Fruit fly (Drosophila melanogaster) whole organism, embryonic: Measurements from ENCODE around the gene CG13924.

ENCODE experiments used
- CG10147 ChIP-seq: fragments of 200-800 bp; sonication (Bioruptor generic); optimal IDR thresholded peaks from 2 replicates; lab custom pipeline; 2019; ENCODE audit warnings: missing biosample characterization, mild to moderate bottlenecking, missing genetic modification characterization, moderate library complexity
- CG10321 ChIP-seq: fragments of 200-800 bp; sonication (Bioruptor generic); IDR thresholded peaks from 2 replicates; pipeline ENCODE4 v1.3.6; 2022; ENCODE audit warnings: missing biosample characterization, missing genetic modification characterization
- CG11456 ChIP-seq: fragments of 200-800 bp; sonication (Bioruptor generic); IDR thresholded peaks from 3 replicates; pipeline ENCODE4 v1.3.6; 2022; ENCODE audit warnings: missing biosample characterization, missing genetic modification characterization
- CG12942 ChIP-seq: fragments of 200-800 bp; sonication (Bioruptor generic); optimal IDR thresholded peaks from 3 replicates; lab custom pipeline; 2016; ENCODE audit warnings: missing biosample characterization, missing genetic modification characterization
- CG13123 ChIP-seq: fragments of 200-800 bp; sonication (Bioruptor generic); optimal IDR thresholded peaks from 2 replicates; lab custom pipeline; 2016; ENCODE audit warnings: missing biosample characterization, missing genetic modification characterization
- CG13624 ChIP-seq: fragments of 200-800 bp; sonication (Bioruptor generic); optimal IDR thresholded peaks from 2 replicates; lab custom pipeline; 2016; ENCODE audit warnings: missing biosample characterization, missing genetic modification characterization
- CG13894 ChIP-seq: fragments of 200-800 bp; sonication (Bioruptor generic); optimal IDR thresholded peaks from 3 replicates; lab custom pipeline; 2018; ENCODE audit warnings: missing biosample characterization, mild to moderate bottlenecking, missing genetic modification characterization, moderate library complexity
- CG15479 ChIP-seq: fragments of 200-800 bp; sonication (Bioruptor generic); optimal IDR thresholded peaks from 3 replicates; lab custom pipeline; 2019; ENCODE audit warnings: missing biosample characterization, mild to moderate bottlenecking, missing genetic modification characterization, moderate library complexity
- CG1647 ChIP-seq: fragments of 200-800 bp; sonication (Bioruptor generic); optimal IDR thresholded peaks from 3 replicates; lab custom pipeline; 2016; ENCODE audit warnings: missing biosample characterization, missing genetic modification characterization
- CG17186 ChIP-seq: fragments of 200-800 bp; sonication (Bioruptor generic); optimal IDR thresholded peaks from 3 replicates; lab custom pipeline; 2017; ENCODE audit warnings: missing biosample characterization, missing genetic modification reagents, missing genetic modification characterization
- CG17612 ChIP-seq: fragments of 200-800 bp; sonication (Bioruptor generic); IDR thresholded peaks from 2 replicates; pipeline ENCODE4 v1.3.6; 2022; ENCODE audit warnings: missing biosample characterization, missing genetic modification characterization
- CG1832 ChIP-seq: fragments of 200-800 bp; sonication (Bioruptor generic); optimal IDR thresholded peaks from 2 replicates; lab custom pipeline; 2017; ENCODE audit warnings: missing biosample characterization, mild to moderate bottlenecking, missing genetic modification characterization, inconsistent platforms
- CG2202 ChIP-seq: fragments of 200-800 bp; sonication (Bioruptor generic); optimal IDR thresholded peaks from 2 replicates; lab custom pipeline; 2018; ENCODE audit warnings: missing biosample characterization, mild to moderate bottlenecking, missing genetic modification characterization
- CG34376 ChIP-seq: fragments of 200-800 bp; sonication (Bioruptor generic); optimal IDR thresholded peaks from 2 replicates; lab custom pipeline; 2018; ENCODE audit warnings: missing biosample characterization, mild to moderate bottlenecking, missing genetic modification characterization
- CG7556 ChIP-seq: fragments of 200-800 bp; sonication (Bioruptor generic); optimal IDR thresholded peaks from 2 replicates; lab custom pipeline; 2017; ENCODE audit warnings: missing biosample characterization, mild to moderate bottlenecking, missing genetic modification characterization
- CG7786 ChIP-seq: fragments of 200-800 bp; sonication (Bioruptor generic); optimal IDR thresholded peaks from 2 replicates; lab custom pipeline; 2016; ENCODE audit warnings: missing biosample characterization, missing genetic modification characterization
- CG8359 ChIP-seq: fragments of 200-800 bp; sonication (Bioruptor generic); optimal IDR thresholded peaks from 2 replicates; lab custom pipeline; 2017; ENCODE audit warnings: missing biosample characterization, mild to moderate bottlenecking, missing genetic modification characterization, borderline replicate concordance
- CG8765 ChIP-seq: fragments of 200-800 bp; sonication (Bioruptor generic); IDR thresholded peaks from 2 replicates; pipeline ENCODE4 v1.3.6; 2022; ENCODE audit warnings: missing biosample characterization, missing genetic modification characterization
- CG9727 ChIP-seq: fragments of 200-800 bp; sonication (Bioruptor generic); optimal IDR thresholded peaks from 3 replicates; lab custom pipeline; 2017; ENCODE audit warnings: missing biosample characterization, mild to moderate bottlenecking, missing genetic modification characterization
- Camta ChIP-seq: fragments of 200-800 bp; sonication (Bioruptor generic); optimal IDR thresholded peaks from 2 replicates; lab custom pipeline; 2016; ENCODE audit warnings: missing biosample characterization, missing genetic modification characterization
- D ChIP-seq, 2 experiments: fragments of 200-800 bp in 1 of 2; fragments of >200 bp in 1 of 2; sonication (Bioruptor generic) in 1 of 2; optimal IDR thresholded peaks; 2 replicates in 1 of 2; 3 replicates in 1 of 2; lab custom pipeline; 2017; ENCODE audit warnings: mild to moderate bottlenecking in 1 of 2, missing biosample characterization in 1 of 2, missing genetic modification characterization in 1 of 2, missing genetic modification reagents in 1 of 2
- Doc3 ChIP-seq: fragments of 200-800 bp; sonication (Bioruptor generic); IDR thresholded peaks from 3 replicates; pipeline ENCODE4 v1.3.6; 2022; ENCODE audit warnings: missing biosample characterization, missing genetic modification characterization; ENCODE audit not compliant: partially characterized antibody
- Drgx ChIP-seq: fragments of 200-800 bp; sonication (Bioruptor generic); IDR thresholded peaks from 2 replicates; pipeline ENCODE4 v1.3.6; 2022; ENCODE audit warnings: missing biosample characterization, missing genetic modification characterization
- HLH3B ChIP-seq: fragments of 200-800 bp; sonication (Bioruptor generic); IDR thresholded peaks from 2 replicates; pipeline ENCODE4 v1.3.6; 2022; ENCODE audit warnings: missing biosample characterization, missing genetic modification characterization
- MTF-1 ChIP-seq: fragments of 200-800 bp; sonication (Bioruptor generic); optimal IDR thresholded peaks from 2 replicates; lab custom pipeline; 2018; ENCODE audit warnings: missing biosample characterization, mild to moderate bottlenecking, missing genetic modification characterization, borderline replicate concordance
- Mes4 ChIP-seq: fragments of 200-800 bp; sonication (Bioruptor generic); optimal IDR thresholded peaks from 2 replicates; lab custom pipeline; 2016; ENCODE audit warnings: missing biosample characterization, missing genetic modification characterization
- Nf-YB ChIP-seq: fragments of 200-800 bp; sonication (Bioruptor generic); optimal IDR thresholded peaks from 3 replicates; lab custom pipeline; 2019; ENCODE audit warnings: missing biosample characterization, mild to moderate bottlenecking, missing genetic modification characterization, moderate library complexity
- Oaz ChIP-seq: fragments of 200-800 bp; sonication (Bioruptor generic); IDR thresholded peaks from 2 replicates; pipeline ENCODE4 v1.3.6; 2022; ENCODE audit warnings: missing biosample characterization, missing genetic modification characterization
- Side ChIP-seq: fragments of 200-800 bp; sonication (Bioruptor generic); optimal IDR thresholded peaks from 2 replicates; lab custom pipeline; 2016; ENCODE audit warnings: missing biosample characterization, missing genetic modification characterization
- Sox102F ChIP-seq: fragments of 200-800 bp; sonication (Bioruptor generic); optimal IDR thresholded peaks from 2 replicates; lab custom pipeline; 2018; ENCODE audit warnings: missing biosample characterization, mild to moderate bottlenecking, missing genetic modification characterization, moderate library complexity
- bigmax ChIP-seq: fragments of 200-800 bp; sonication (Bioruptor generic); optimal IDR thresholded peaks from 2 replicates; lab custom pipeline; 2018; ENCODE audit warnings: missing biosample characterization, mild to moderate bottlenecking, missing genetic modification characterization
- bsh ChIP-seq, 2 experiments: fragments of 200-800 bp; sonication (Bioruptor generic); optimal IDR thresholded peaks; 2 replicates each; lab custom pipeline; 2017 to 2018; ENCODE audit warnings: mild to moderate bottlenecking in 2 of 2, missing biosample characterization in 2 of 2, missing genetic modification characterization in 2 of 2, moderate library complexity in 1 of 2
- chm ChIP-seq: fragments of 200-800 bp; sonication (Bioruptor generic); IDR thresholded peaks from 2 replicates; pipeline ENCODE4 v1.3.6; 2022; ENCODE audit warnings: missing biosample characterization, missing genetic modification characterization
- da ChIP-seq: fragments of 200-800 bp; sonication (Bioruptor generic); optimal IDR thresholded peaks from 2 replicates; lab custom pipeline; 2016; ENCODE audit warnings: missing biosample characterization, missing genetic modification characterization
- dmrt99B ChIP-seq: fragments of 200-800 bp; sonication (Bioruptor generic); optimal IDR thresholded peaks from 2 replicates; lab custom pipeline; 2018; ENCODE audit warnings: missing biosample characterization, mild to moderate bottlenecking, missing genetic modification characterization, moderate library complexity
- dpn ChIP-seq, 2 experiments: fragments of 200-800 bp; sonication (Bioruptor generic); optimal IDR thresholded peaks; 3 replicates each; lab custom pipeline; 2016; ENCODE audit warnings: missing biosample characterization in 2 of 2, missing genetic modification characterization in 2 of 2
- ems ChIP-seq: fragments of 200-800 bp; sonication (Bioruptor generic); optimal IDR thresholded peaks from 3 replicates; lab custom pipeline; 2016; ENCODE audit warnings: missing biosample characterization, missing genetic modification characterization
- ewg ChIP-seq: fragments of 200-800 bp; sonication (Bioruptor generic); optimal IDR thresholded peaks from 3 replicates; lab custom pipeline; 2017; ENCODE audit warnings: mild to moderate bottlenecking, missing biosample characterization, missing genetic modification reagents, missing genetic modification characterization
- kni ChIP-seq: fragments of 200-800 bp; sonication (Bioruptor generic); optimal IDR thresholded peaks from 3 replicates; lab custom pipeline; 2017; ENCODE audit warnings: mild to moderate bottlenecking, missing biosample characterization, missing genetic modification reagents, missing genetic modification characterization
- lbe ChIP-seq: fragments of 200-800 bp; sonication (Bioruptor generic); optimal IDR thresholded peaks from 2 replicates; lab custom pipeline; 2016; ENCODE audit warnings: missing biosample characterization, mild to moderate bottlenecking, missing genetic modification characterization
- peb ChIP-seq: fragments of 200-800 bp; sonication (Bioruptor generic); IDR thresholded peaks from 2 replicates; pipeline ENCODE4 v1.3.6; 2022; ENCODE audit warnings: missing biosample characterization, missing genetic modification characterization
- sisA ChIP-seq: fragments of 200-800 bp; sonication (Bioruptor generic); IDR thresholded peaks from 2 replicates; pipeline ENCODE4 v1.3.6; 2022; ENCODE audit warnings: missing biosample characterization, missing genetic modification characterization
- ssp ChIP-seq: fragments of 200-800 bp; sonication (Bioruptor generic); IDR thresholded peaks from 2 replicates; pipeline ENCODE4 v1.3.6; 2022; ENCODE audit warnings: missing biosample characterization, missing genetic modification characterization
- trem ChIP-seq: fragments of 200-800 bp; optimal IDR thresholded peaks from 3 replicates; lab custom pipeline; 2019; ENCODE audit warnings: missing biosample characterization, mild to moderate bottlenecking, missing genetic modification characterization, moderate library complexity
- twi ChIP-seq: fragments of 200-800 bp; optimal IDR thresholded peaks from 2 replicates; lab custom pipeline; 2019; ENCODE audit warnings: missing biosample characterization, mild to moderate bottlenecking, missing genetic modification characterization, moderate library complexity
- unc-4 ChIP-seq: fragments of 200-800 bp; sonication (Bioruptor generic); IDR thresholded peaks from 2 replicates; pipeline ENCODE4 v1.3.6; 2022; ENCODE audit warnings: missing biosample characterization, missing genetic modification characterization; ENCODE audit not compliant: partially characterized antibody
- zf30C ChIP-seq: fragments of 200-800 bp; sonication (Bioruptor generic); optimal IDR thresholded peaks from 3 replicates; lab custom pipeline; 2018; ENCODE audit warnings: missing biosample characterization, mild to moderate bottlenecking, missing genetic modification characterization

Gene CG13924

dm6 chr3L:1856467-1857350 is 13.1 kb upstream of the CG13924 start, which contains the start of gene CG12024:
Gene CG12024 (plus strand): TSS chr3L:1857165.
- peak; percentile 45 for TF ChIP-seq Mes4
- TF ChIP-seq CG11456 (GFP tag; lab: Robert Waterston, UW): no peak; the same call in 2 of the 3 replicates
- peak; percentile 54 for TF ChIP-seq CG13123 (GFP tag; lab: Kevin White, UChicago)
- TF ChIP-seq CG10321 (GFP tag; lab: Robert Waterston, UW): no peak
- no peak for TF ChIP-seq dmrt99B (tag; lab: Kevin White, UChicago)
- TF ChIP-seq bigmax: no peak
- peak; percentile 51 for TF ChIP-seq Side (GFP tag; lab: Kevin White, UChicago)
- peak; percentile 56 for TF ChIP-seq lbe (GFP tag; lab: Kevin White, UChicago)
- TF ChIP-seq CG17612: peak; percentile 27; the same call in 1 of the 2 replicates
- peak; percentile 74 for TF ChIP-seq CG13624 (GFP tag; lab: Kevin White, UChicago)
- TF ChIP-seq CG2202 (tag; lab: Kevin White, UChicago): no peak
- TF ChIP-seq unc-4 (GFP tag; lab: Robert Waterston, UW): peak; percentile 42; the same call in 1 of the 2 replicates
- TF ChIP-seq CG13894 (tag; lab: Kevin White, UChicago): peak; percentile 65
- TF ChIP-seq HLH3B (GFP tag; lab: Robert Waterston, UW): no peak; the same call in 1 of the 2 replicates
- TF ChIP-seq chm (GFP tag; lab: Robert Waterston, UW): 0 out of 2 replicates have a peak, but pooled peaks have one; percentile 23
- no peak for TF ChIP-seq CG34376 (GFP tag; lab: Kevin White, UChicago)
- peak in 1 of 2 experiments; percentile 61 for TF ChIP-seq bsh (GFP tag; optimal IDR thresholded peaks at IDR 0.05; lab: Kevin White, UChicago)
- peak; percentile 68 for TF ChIP-seq Sox102F (GFP tag; lab: Kevin White, UChicago)
- TF ChIP-seq trem: peak; percentile 86
- no peak for TF ChIP-seq Oaz
- TF ChIP-seq da: no peak
- peak; percentile 71 for TF ChIP-seq CG10147 (GFP tag; lab: Kevin White, UChicago)
- peak; percentile 63 for TF ChIP-seq sisA (GFP tag; lab: Robert Waterston, UW)
- peak; percentile 61 for TF ChIP-seq ewg (GFP tag; lab: Kevin White, UChicago)
- peak; percentile 53 for TF ChIP-seq Nf-YB (GFP tag; lab: Kevin White, UChicago)
- no peak for TF ChIP-seq D (optimal IDR thresholded peaks at IDR 0.05; lab: Kevin White, UChicago)
- TF ChIP-seq D (GFP tag; optimal IDR thresholded peaks at IDR 0.05; lab: Kevin White, UChicago): peak; percentile 39
- TF ChIP-seq kni: no peak
- peak; percentile 80 for TF ChIP-seq CG7786
- TF ChIP-seq CG15479 (GFP tag; lab: Kevin White, UChicago): no peak
- no peak for TF ChIP-seq twi (tag; lab: Kevin White, UChicago)
- peak; percentile 98 for TF ChIP-seq ssp (GFP tag; lab: Robert Waterston, UW)
- TF ChIP-seq peb (GFP tag; lab: Robert Waterston, UW): no peak
- TF ChIP-seq CG8765 (GFP tag; lab: Robert Waterston, UW): no peak; the same call in 1 of the 2 replicates
- TF ChIP-seq Drgx (GFP tag; lab: Robert Waterston, UW): peak; percentile 31; the same call in 1 of the 2 replicates
- peak; percentile 35 for TF ChIP-seq Camta
- TF ChIP-seq ems (GFP tag; lab: Kevin White, UChicago): peak; percentile 61
- TF ChIP-seq CG8359 (GFP tag; lab: Kevin White, UChicago): no peak
- TF ChIP-seq CG1832: no peak
- no peak for TF ChIP-seq Doc3 (GFP tag; lab: Robert Waterston, UW)
- peak; percentile 58 for TF ChIP-seq CG9727 (GFP tag; lab: Kevin White, UChicago)
- TF ChIP-seq CG12942 (GFP tag; lab: Kevin White, UChicago): peak; percentile 68
- TF ChIP-seq CG1647 (GFP tag; lab: Kevin White, UChicago): peak; percentile 4
- TF ChIP-seq MTF-1 (GFP tag; lab: Kevin White, UChicago): no peak
- peak; percentile 48 for TF ChIP-seq CG7556 (GFP tag; lab: Kevin White, UChicago)
- TF ChIP-seq CG17186: peak; percentile 71
- TF ChIP-seq dpn (GFP tag; optimal IDR thresholded peaks at IDR 0.05; lab: Kevin White, UChicago): peak; percentile 77 to 78
- TF ChIP-seq zf30C (GFP tag; lab: Kevin White, UChicago): no peak
